Worm (Caenorhabditis elegans) whole organism, late embryonic: Measurements from ENCODE around the gene phlp-2.

ENCODE experiments used
- K02D7.2 ChIP-seq: sonication (generic microtip); optimal IDR thresholded peaks from 2 replicates; lab custom pipeline; 2017; ENCODE audit warnings: mild to moderate bottlenecking, missing genetic modification characterization, missing compliant biosample characterization
- K09A11.1 ChIP-seq: sonication (generic microtip); optimal IDR thresholded peaks from 2 replicates; lab custom pipeline; 2017; ENCODE audit warnings: antibody characterized with exemption, mild to moderate bottlenecking, missing genetic modification characterization, missing compliant biosample characterization; ENCODE audit not compliant: insufficient read depth
- Y22D7AL.16 ChIP-seq: sonication (generic microtip); optimal IDR thresholded peaks from 2 replicates; lab custom pipeline; 2016; ENCODE audit warnings: missing genetic modification characterization, missing compliant biosample characterization
- ahr-1 ChIP-seq: sonication (generic microtip); optimal IDR thresholded peaks from 2 replicates; lab custom pipeline; 2016; ENCODE audit warnings: missing genetic modification characterization, missing compliant biosample characterization
- ama-1 ChIP-seq: fragments of 150-350 bp; optimal IDR thresholded peaks from 2 replicates; lab custom pipeline; 2014
- ceh-14 ChIP-seq: sonication (generic microtip); optimal IDR thresholded peaks from 2 replicates; lab custom pipeline; 2016; ENCODE audit warnings: missing genotype, missing genetic modification characterization, missing compliant biosample characterization
- ceh-2 ChIP-seq: sonication (generic microtip); optimal IDR thresholded peaks from 2 replicates; lab custom pipeline; 2016; ENCODE audit warnings: missing genotype, missing genetic modification characterization, missing compliant biosample characterization
- ceh-6 ChIP-seq: fragments of 200-800 bp; sonication (Bioruptor generic); optimal IDR thresholded peaks from 2 replicates; lab custom pipeline; 2018; ENCODE audit warnings: mild to moderate bottlenecking, missing genetic modification characterization, missing compliant biosample characterization
- elt-4 ChIP-seq: sonication (generic microtip); optimal IDR thresholded peaks from 2 replicates; lab custom pipeline; 2016; ENCODE audit warnings: missing genetic modification characterization, missing compliant biosample characterization
- fax-1 ChIP-seq: sonication (generic microtip); optimal IDR thresholded peaks from 2 replicates; lab custom pipeline; 2016; ENCODE audit warnings: missing genotype, missing genetic modification characterization, missing compliant biosample characterization
- hlh-13 ChIP-seq: fragments of 200-800 bp; sonication (Bioruptor generic); optimal IDR thresholded peaks from 2 replicates; lab custom pipeline; 2018; ENCODE audit warnings: mild to moderate bottlenecking, missing genetic modification characterization, missing compliant biosample characterization
- hlh-15 ChIP-seq: sonication (generic microtip); optimal IDR thresholded peaks from 2 replicates; lab custom pipeline; 2016; ENCODE audit warnings: missing genetic modification characterization, missing compliant biosample characterization
- hlh-8 ChIP-seq: sonication (generic microtip); optimal IDR thresholded peaks from 2 replicates; lab custom pipeline; 2016; ENCODE audit warnings: missing genotype, missing genetic modification characterization, missing compliant biosample characterization
- nhr-232 ChIP-seq: sonication (generic microtip); optimal IDR thresholded peaks from 2 replicates; lab custom pipeline; 2016; ENCODE audit warnings: missing genetic modification characterization, missing compliant biosample characterization
- npax-4 ChIP-seq: sonication (generic microtip); optimal IDR thresholded peaks from 2 replicates; lab custom pipeline; 2016; ENCODE audit warnings: missing genetic modification characterization, missing compliant biosample characterization
- pha-2 ChIP-seq: sonication (generic microtip); optimal IDR thresholded peaks from 2 replicates; lab custom pipeline; 2017; ENCODE audit warnings: mild to moderate bottlenecking, missing genetic modification characterization, missing compliant biosample characterization
- pqm-1 ChIP-seq: sonication (generic microtip); optimal IDR thresholded peaks from 2 replicates; lab custom pipeline; 2016; ENCODE audit warnings: missing genetic modification characterization, missing compliant biosample characterization
- syd-9 ChIP-seq: sonication (generic microtip); optimal IDR thresholded peaks from 2 replicates; lab custom pipeline; 2016; ENCODE audit warnings: mild to moderate bottlenecking, missing genetic modification characterization, moderate library complexity, missing compliant biosample characterization
- tbx-2 ChIP-seq: sonication (generic microtip); optimal IDR thresholded peaks from 2 replicates; lab custom pipeline; 2016; ENCODE audit warnings: missing genetic modification characterization, missing compliant biosample characterization
- unc-3 ChIP-seq, 2 experiments: fragments of 200-800 bp in 1 of 2; sonication (Bioruptor generic) in 1 of 2; sonication (generic microtip) in 1 of 2; conservative IDR thresholded peaks in 1 of 2; optimal IDR thresholded peaks in 1 of 2; 2 replicates each; pipeline versions ENCODE4 v1.3.6 to Lab custom; 2016 to 2022; ENCODE audit warnings: missing compliant biosample characterization in 2 of 2, missing genetic modification characterization in 2 of 2, missing genetic modification reagents in 1 of 2
- unc-86 ChIP-seq: sonication (generic microtip); optimal IDR thresholded peaks from 2 replicates; lab custom pipeline; 2016; ENCODE audit warnings: missing genetic modification characterization, missing compliant biosample characterization
- zip-5 ChIP-seq: sonication (generic microtip); optimal IDR thresholded peaks from 2 replicates; lab custom pipeline; 2016; ENCODE audit warnings: missing genetic modification characterization, missing compliant biosample characterization

The phlp-2 gene

DNA sequence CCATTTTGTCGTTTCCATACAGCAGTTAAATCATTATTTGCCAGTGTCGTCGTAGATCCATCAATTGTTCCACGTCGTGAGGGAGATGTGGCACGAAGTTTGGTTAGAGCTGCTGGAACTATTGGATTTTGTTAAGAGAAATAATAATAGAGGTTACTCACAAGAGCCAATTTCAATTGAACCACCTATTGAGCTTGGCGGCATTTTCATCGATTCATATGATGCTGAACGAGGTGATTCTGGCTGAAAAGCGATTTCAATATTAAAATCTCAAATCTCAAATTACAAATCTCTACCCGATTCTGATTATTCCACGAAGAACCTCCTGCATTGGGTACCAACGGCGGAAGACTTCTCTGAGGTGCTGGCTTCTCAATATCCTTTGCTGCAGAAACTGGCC, 48.6 kb downstream of the phlp-2 start:
- TF ChIP-seq K02D7.2 (no peak), ahr-1 (no peak), ama-1 (lab: Kevin White, UChicago) (no peak)

DNA sequence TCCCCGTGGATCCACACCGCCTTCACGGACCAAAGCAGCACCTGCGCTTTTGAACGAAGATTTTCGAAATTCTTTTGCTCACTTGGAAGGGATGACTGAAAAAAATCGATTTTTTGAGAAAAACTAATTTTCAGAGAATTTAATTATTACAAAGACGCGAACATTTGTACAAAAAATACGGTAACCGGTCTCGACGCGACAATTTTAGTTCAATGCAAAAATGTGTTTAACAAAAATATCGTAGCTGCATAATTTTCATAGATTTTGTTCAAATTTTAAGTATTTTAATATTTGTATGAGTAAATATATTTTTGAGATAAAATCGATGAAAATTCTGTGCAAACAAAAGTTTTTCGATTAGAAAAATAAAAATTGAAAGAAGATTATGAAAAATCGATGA, 53.8 kb downstream of the phlp-2 start, which contains the start of gene T08A11.1:
Gene T08A11.1, minus strand, starts transcription at position 101 of the 400 bp plus-strand sequence.
- TF ChIP-seq fax-1 (tag; lab: Kevin White, UChicago) (no peak), K09A11.1 (no peak), nhr-232 (tag; lab: Kevin White, UChicago) (no peak), syd-9 (tag; lab: Kevin White, UChicago) (no peak), unc-3 (GFP tag; conservative IDR thresholded peaks at IDR 0.05; lab: Robert Waterston, UW) (no peak), unc-3 (tag; optimal IDR thresholded peaks at IDR 0.05; lab: Kevin White, UChicago) (no peak), ceh-14 (tag; lab: Kevin White, UChicago) (no peak), ahr-1 (no peak)

DNA sequence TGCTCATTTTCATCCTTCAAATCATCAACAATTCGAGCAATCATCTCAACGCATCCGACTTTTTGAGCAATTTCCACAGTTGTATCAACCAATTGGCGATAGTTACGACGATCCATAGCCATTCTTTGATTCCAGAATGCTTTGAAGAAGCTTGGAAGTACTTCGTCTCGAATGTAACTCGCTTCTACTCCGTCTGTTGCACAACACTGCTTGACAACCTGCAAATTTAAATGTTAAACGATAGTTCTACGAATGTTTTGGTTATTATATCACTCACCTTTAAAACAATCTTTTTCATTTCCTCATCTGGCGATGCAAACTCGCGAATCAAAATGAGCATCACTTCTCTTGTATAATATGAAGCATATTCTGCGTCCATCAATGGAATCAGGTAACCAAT, 56.6 kb downstream of the phlp-2 start:
- TF ChIP-seq hlh-8 (tag; lab: Kevin White, UChicago) (no peak), zip-5 (no peak), npax-4 (no peak), pqm-1 (tag; lab: Kevin White, UChicago) (no peak), ceh-14 (tag; lab: Kevin White, UChicago) (no peak), ceh-6 (no peak), Y22D7AL.16 (tag; lab: Kevin White, UChicago) (no peak), tbx-2 (no peak), ceh-2 (no peak), pha-2 (no peak), hlh-15 (no peak), ama-1 (lab: Kevin White, UChicago) (no peak), hlh-13 (GFP tag; lab: Kevin White, UChicago) (no peak), elt-4 (no peak), unc-86 (tag; lab: Kevin White, UChicago) (no peak)
